Worm (Caenorhabditis elegans) whole organism, L2 larva: Measurements from ENCODE around the gene srt-41.

Source experiments
- aly-2 ChIP-seq: fragments of 150-350 bp; optimal IDR thresholded peaks from 2 replicates; lab custom pipeline; 2014; ENCODE audit warnings: missing biosample characterization, missing genetic modification characterization
- ama-1 ChIP-seq: fragments of 150-350 bp; optimal IDR thresholded peaks from 2 replicates; lab custom pipeline; 2018; ENCODE audit warnings: inconsistent platforms
- dmd-4 ChIP-seq: sonication (generic microtip); optimal IDR thresholded peaks from 2 replicates; lab custom pipeline; 2017; ENCODE audit warnings: missing biosample characterization, missing genetic modification characterization
- egl-27 ChIP-seq: sonication (generic microtip); optimal IDR thresholded peaks from 3 replicates; lab custom pipeline; 2017; ENCODE audit warnings: missing biosample characterization, missing genetic modification reagents, missing genetic modification characterization
- fos-1 ChIP-seq: fragments of 150-350 bp; optimal IDR thresholded peaks from 2 replicates; lab custom pipeline; 2014; ENCODE audit warnings: missing biosample characterization, missing genetic modification characterization
- lsy-2 ChIP-seq, 2 experiments: fragments of 150-350 bp in 1 of 2; sonication (generic microtip) in 1 of 2; optimal IDR thresholded peaks; 2 replicates each; lab custom pipeline; 2014 to 2017; ENCODE audit warnings: missing biosample characterization in 2 of 2, missing genetic modification characterization in 2 of 2
- nhr-11 ChIP-seq: fragments of 150-350 bp; optimal IDR thresholded peaks from 2 replicates; lab custom pipeline; 2014; ENCODE audit warnings: missing biosample characterization, missing genetic modification characterization
- sma-3 ChIP-seq: sonication (generic microtip); optimal IDR thresholded peaks from 2 replicates; lab custom pipeline; 2016; ENCODE audit warnings: missing genetic modification reagents, missing genetic modification characterization, missing compliant biosample characterization
- snpc-4 ChIP-seq: fragments of 150-350 bp; optimal IDR thresholded peaks from 2 replicates; lab custom pipeline; 2014; ENCODE audit warnings: missing biosample characterization, missing genetic modification characterization
- unc-39 ChIP-seq: fragments of 150-350 bp; optimal IDR thresholded peaks from 2 replicates; lab custom pipeline; 2014; ENCODE audit warnings: missing biosample characterization, missing genetic modification characterization
- unc-62 ChIP-seq: fragments of 150-350 bp; optimal IDR thresholded peaks from 2 replicates; lab custom pipeline; 2014; ENCODE audit warnings: missing biosample characterization, missing genetic modification reagents, missing genetic modification characterization
- zag-1 ChIP-seq: fragments of 150-350 bp; optimal IDR thresholded peaks from 2 replicates; lab custom pipeline; 2014; ENCODE audit warnings: missing biosample characterization, missing genetic modification characterization
- ztf-11 ChIP-seq: sonication (generic microtip); optimal IDR thresholded peaks from 2 replicates; lab custom pipeline; 2017; ENCODE audit warnings: missing biosample characterization, missing genetic modification characterization
- ztf-4 ChIP-seq: fragments of 150-350 bp; optimal IDR thresholded peaks from 2 replicates; lab custom pipeline; 2014; ENCODE audit warnings: missing biosample characterization, missing genetic modification characterization

DNA sequence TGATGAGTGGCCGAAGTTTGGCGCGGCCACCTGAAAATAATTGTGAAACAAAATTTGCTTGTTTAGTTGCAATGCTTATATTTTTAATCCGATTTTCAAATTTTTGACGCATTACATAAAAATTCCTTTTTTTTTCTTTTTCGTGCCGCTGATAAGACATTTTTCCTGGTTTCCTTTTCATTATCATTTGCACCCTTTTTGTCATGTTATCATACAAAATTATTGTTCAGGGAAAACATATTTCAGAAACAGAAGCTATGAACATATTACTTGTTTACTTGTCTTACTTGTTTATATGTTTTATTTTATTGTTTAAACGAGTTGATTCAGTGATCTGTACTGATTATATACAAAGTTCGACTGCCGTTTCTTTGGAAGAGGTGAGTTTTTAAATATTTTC lies 42.3 kb downstream of the srt-41 start, which contains the start of gene clec-205:
- no peak for TF ChIP-seq dmd-4 (tag; lab: Kevin White, UChicago)
- no peak for TF ChIP-seq ama-1
- no peak for TF ChIP-seq lsy-2 (tag; optimal IDR thresholded peaks at IDR 0.05; lab: Kevin White, UChicago)
- TF ChIP-seq ztf-4 = no peak
- no peak for TF ChIP-seq zag-1
- TF ChIP-seq snpc-4 (tag; lab: Kevin White, UChicago) = no peak
- TF ChIP-seq unc-39 (tag; lab: Kevin White, UChicago) = no peak
- TF ChIP-seq aly-2 (tag; lab: Kevin White, UChicago) = no peak
- no peak for TF ChIP-seq unc-62 (GFP tag; lab: Kevin White, UChicago)
- TF ChIP-seq sma-3 (GFP tag; lab: Kevin White, UChicago) = no peak
- TF ChIP-seq egl-27 (tag; lab: Kevin White, UChicago) = no peak
- TF ChIP-seq fos-1 (tag; lab: Kevin White, UChicago) = peak; percentile 63
- no peak for TF ChIP-seq ztf-11 (tag; lab: Kevin White, UChicago)
- TF ChIP-seq nhr-11 (tag; lab: Kevin White, UChicago) = no peak
